Fruit fly (Drosophila melanogaster) whole organism, prepupa: ENCODE measurements around the gene CG31029.

Experiments
- CG1621 ChIP-seq: fragments of 200-800 bp; sonication (Bioruptor generic); optimal IDR thresholded peaks from 3 replicates; lab custom pipeline; 2018; ENCODE audit warnings: missing biosample characterization, mild to moderate bottlenecking, missing genetic modification characterization
- CG8632 ChIP-seq: fragments of 200-800 bp; sonication (Bioruptor generic); optimal IDR thresholded peaks from 3 replicates; lab custom pipeline; 2016; ENCODE audit warnings: missing biosample characterization, missing genetic modification characterization
- Sox14 ChIP-seq: fragments of 200-800 bp; sonication (Bioruptor generic); optimal IDR thresholded peaks from 3 replicates; lab custom pipeline; 2016; ENCODE audit warnings: missing biosample characterization, missing genetic modification characterization
- svp ChIP-seq: fragments of 200-800 bp; sonication (Bioruptor generic); peaks from one replicate; lab custom pipeline; 2016; ENCODE audit warnings: missing biosample characterization, missing genetic modification characterization

dm6 chr3R:30179934-30180333 is 47.7 kb upstream of the CG31029 start, which contains the start of gene Bet5:
- no peak for TF ChIP-seq CG8632 (GFP tag; lab: Kevin White, UChicago)
- TF ChIP-seq svp (GFP tag; lab: Kevin White, UChicago): no peak
- TF ChIP-seq CG1621: no peak
- TF ChIP-seq Sox14 (GFP tag; lab: Kevin White, UChicago): no peak
